Fruit fly (Drosophila melanogaster) whole organism, embryonic: ENCODE data around the gene CG42305.

Experiments
- Adf1 ChIP-seq: fragments of 200-800 bp; sonication (Bioruptor generic); IDR thresholded peaks from 2 replicates; pipeline ENCODE4 v1.3.6; 2022; ENCODE audit warnings: missing biosample characterization, missing genetic modification characterization
- Antp ChIP-seq: fragments of 200-800 bp; sonication (Bioruptor generic); optimal IDR thresholded peaks from 3 replicates; lab custom pipeline; 2016; ENCODE audit warnings: missing biosample characterization, missing genetic modification characterization
- CG10321 ChIP-seq: fragments of 200-800 bp; sonication (Bioruptor generic); IDR thresholded peaks from 2 replicates; pipeline ENCODE4 v1.3.6; 2022; ENCODE audit warnings: missing biosample characterization, missing genetic modification characterization
- CG16779 ChIP-seq: fragments of 200-800 bp; sonication (Bioruptor generic); IDR thresholded peaks from 2 replicates; pipeline ENCODE4 v1.3.6; 2022; ENCODE audit warnings: missing biosample characterization, missing genetic modification characterization
- CG2199 ChIP-seq: fragments of 200-800 bp; sonication (Bioruptor generic); IDR thresholded peaks from 3 replicates; pipeline ENCODE4 v1.3.6; 2022; ENCODE audit warnings: missing biosample characterization, missing genetic modification characterization
- CG34224 ChIP-seq: fragments of 200-800 bp; sonication (Bioruptor generic); IDR thresholded peaks from 3 replicates; pipeline ENCODE4 v1.3.6; 2022; ENCODE audit warnings: missing biosample characterization, missing genetic modification characterization; ENCODE audit not compliant: partially characterized antibody
- CG6254 ChIP-seq: fragments of 200-800 bp; sonication (Bioruptor generic); optimal IDR thresholded peaks from 3 replicates; lab custom pipeline; 2017; ENCODE audit warnings: mild to moderate bottlenecking, missing biosample characterization, missing genetic modification reagents, missing genetic modification characterization
- CG7963 ChIP-seq: fragments of 200-800 bp; sonication (Bioruptor generic); IDR thresholded peaks from 3 replicates; pipeline ENCODE4 v1.3.6; 2022; ENCODE audit warnings: missing biosample characterization, missing genetic modification characterization; ENCODE audit not compliant: partially characterized antibody
- CG8359 ChIP-seq: fragments of 200-800 bp; sonication (Bioruptor generic); optimal IDR thresholded peaks from 2 replicates; lab custom pipeline; 2017; ENCODE audit warnings: missing biosample characterization, mild to moderate bottlenecking, missing genetic modification characterization, borderline replicate concordance
- CrebB ChIP-seq: fragments of 200-800 bp; sonication (Bioruptor generic); optimal IDR thresholded peaks from 3 replicates; lab custom pipeline; 2018; ENCODE audit warnings: missing biosample characterization, mild to moderate bottlenecking, missing genetic modification characterization
- D ChIP-seq, 2 experiments: fragments of 200-800 bp in 1 of 2; fragments of >200 bp in 1 of 2; sonication (Bioruptor generic) in 1 of 2; optimal IDR thresholded peaks; 2 replicates in 1 of 2; 3 replicates in 1 of 2; lab custom pipeline; 2017; ENCODE audit warnings: mild to moderate bottlenecking in 1 of 2, missing biosample characterization in 1 of 2, missing genetic modification characterization in 1 of 2, missing genetic modification reagents in 1 of 2
- Deaf1 ChIP-seq: fragments of 200-800 bp; optimal IDR thresholded peaks from 3 replicates; lab custom pipeline; 2019; ENCODE audit warnings: missing biosample characterization, mild to moderate bottlenecking, missing genetic modification characterization, moderate library complexity
- Hr78 ChIP-seq, 2 experiments: fragments of 200-800 bp in 1 of 2; fragments of >200 bp in 1 of 2; sonication (Bioruptor generic) in 1 of 2; optimal IDR thresholded peaks; 2 replicates each; lab custom pipeline; 2017 to 2019; ENCODE audit warnings: missing biosample characterization in 2 of 2, missing genetic modification characterization in 2 of 2, mild to moderate bottlenecking in 1 of 2, moderate library complexity in 1 of 2
- Jarid2 ChIP-seq: fragments of 200-800 bp; sonication (Bioruptor generic); optimal IDR thresholded peaks from 3 replicates; lab custom pipeline; 2017; ENCODE audit warnings: mild to moderate bottlenecking, missing biosample characterization, missing genetic modification reagents, missing genetic modification characterization
- Kr ChIP-seq: fragments of 200-800 bp; sonication (Bioruptor generic); optimal IDR thresholded peaks from 2 replicates; lab custom pipeline; 2017; ENCODE audit warnings: missing biosample characterization, mild to moderate bottlenecking, missing genetic modification characterization
- Lpt ChIP-seq: fragments of >200 bp; optimal IDR thresholded peaks from 2 replicates; lab custom pipeline; 2018; ENCODE audit warnings: missing biosample characterization, missing genetic modification characterization
- Med ChIP-seq: fragments of 200-800 bp; sonication (Bioruptor generic); peaks from one replicate; lab custom pipeline; 2016; ENCODE audit warnings: missing biosample characterization, missing genetic modification characterization, mild to moderate bottlenecking, inconsistent platforms, moderate library complexity
- Nf-YA ChIP-seq: fragments of 200-800 bp; sonication (Bioruptor generic); IDR thresholded peaks from 2 replicates; pipeline ENCODE4 v1.3.6; 2022; ENCODE audit warnings: missing biosample characterization, missing genetic modification characterization
- Nf-YB ChIP-seq: fragments of 200-800 bp; sonication (Bioruptor generic); optimal IDR thresholded peaks from 3 replicates; lab custom pipeline; 2019; ENCODE audit warnings: missing biosample characterization, mild to moderate bottlenecking, missing genetic modification characterization, moderate library complexity
- Nf-YC ChIP-seq: fragments of 200-800 bp; optimal IDR thresholded peaks from 3 replicates; lab custom pipeline; 2019; ENCODE audit warnings: missing biosample characterization, mild to moderate bottlenecking, missing genetic modification characterization, moderate library complexity
- Rfx ChIP-seq: fragments of 200-800 bp; sonication (Bioruptor generic); IDR thresholded peaks from 2 replicates; pipeline ENCODE4 v1.3.6; 2022; ENCODE audit warnings: missing biosample characterization, missing genetic modification characterization
- abd-A ChIP-seq: fragments of 200-800 bp; sonication (Bioruptor generic); optimal IDR thresholded peaks from 3 replicates; lab custom pipeline; 2019; ENCODE audit warnings: missing biosample characterization, mild to moderate bottlenecking, missing genetic modification characterization, moderate library complexity
- ac ChIP-seq: fragments of 200-800 bp; sonication (Bioruptor generic); optimal IDR thresholded peaks from 3 replicates; lab custom pipeline; 2017; ENCODE audit warnings: missing biosample characterization, mild to moderate bottlenecking, missing genetic modification characterization
- aop ChIP-seq: fragments of 200-800 bp; sonication (Bioruptor generic); IDR thresholded peaks from 2 replicates; pipeline ENCODE4 v1.3.6; 2022; ENCODE audit warnings: missing biosample characterization, missing genetic modification characterization
- cad ChIP-seq: fragments of >200 bp; optimal IDR thresholded peaks from 2 replicates; lab custom pipeline; 2017; ENCODE audit warnings: missing biosample characterization, missing genetic modification characterization
- cg ChIP-seq: fragments of 200-800 bp; sonication (Bioruptor generic); optimal IDR thresholded peaks from 3 replicates; lab custom pipeline; 2019; ENCODE audit warnings: missing biosample characterization, mild to moderate bottlenecking, missing genetic modification characterization, moderate library complexity
- crol ChIP-seq: fragments of 200-800 bp; sonication (Bioruptor generic); IDR thresholded peaks from 2 replicates; pipeline ENCODE4 v1.3.6; 2022; ENCODE audit warnings: missing biosample characterization, missing genetic modification characterization
- da ChIP-seq: fragments of 200-800 bp; sonication (Bioruptor generic); optimal IDR thresholded peaks from 2 replicates; lab custom pipeline; 2016; ENCODE audit warnings: missing biosample characterization, missing genetic modification characterization
- ewg ChIP-seq: fragments of 200-800 bp; sonication (Bioruptor generic); optimal IDR thresholded peaks from 3 replicates; lab custom pipeline; 2017; ENCODE audit warnings: mild to moderate bottlenecking, missing biosample characterization, missing genetic modification reagents, missing genetic modification characterization
- gcm ChIP-seq: fragments of 200-800 bp; sonication (Bioruptor generic); optimal IDR thresholded peaks from 2 replicates; lab custom pipeline; 2019; ENCODE audit warnings: missing biosample characterization, mild to moderate bottlenecking, missing genetic modification characterization, moderate library complexity
- gro ChIP-seq: fragments of 200-800 bp; sonication (Bioruptor generic); optimal IDR thresholded peaks from 2 replicates; lab custom pipeline; 2016; ENCODE audit warnings: missing biosample characterization, missing genetic modification characterization
- gsb-n ChIP-seq: fragments of 200-800 bp; sonication (Bioruptor generic); optimal IDR thresholded peaks from 3 replicates; lab custom pipeline; 2018; ENCODE audit warnings: missing biosample characterization, mild to moderate bottlenecking, missing genetic modification characterization
- ham ChIP-seq: fragments of 200-800 bp; sonication (Bioruptor generic); IDR thresholded peaks from 2 replicates; pipeline ENCODE4 v1.3.6; 2022; ENCODE audit warnings: missing biosample characterization, missing genetic modification characterization
- kni ChIP-seq: fragments of 200-800 bp; sonication (Bioruptor generic); optimal IDR thresholded peaks from 3 replicates; lab custom pipeline; 2017; ENCODE audit warnings: mild to moderate bottlenecking, missing biosample characterization, missing genetic modification reagents, missing genetic modification characterization
- lov ChIP-seq, 2 experiments: fragments of 200-800 bp in 1 of 2; fragments of >200 bp in 1 of 2; sonication (Bioruptor generic) in 1 of 2; IDR thresholded peaks in 1 of 2; optimal IDR thresholded peaks in 1 of 2; 2 replicates in 1 of 2; 3 replicates in 1 of 2; pipeline versions ENCODE4 v1.3.6 to Lab custom; 2017 to 2022; ENCODE audit warnings: missing biosample characterization in 1 of 2, missing genetic modification characterization in 1 of 2
- nerfin-1 ChIP-seq: fragments of 200-800 bp; sonication (Bioruptor generic); optimal IDR thresholded peaks from 3 replicates; lab custom pipeline; 2019; ENCODE audit warnings: missing biosample characterization, mild to moderate bottlenecking, missing genetic modification characterization, moderate library complexity
- pros ChIP-seq: fragments of 200-800 bp; sonication (Bioruptor generic); optimal IDR thresholded peaks from 3 replicates; lab custom pipeline; 2019; ENCODE audit warnings: missing biosample characterization, mild to moderate bottlenecking, missing genetic modification characterization, moderate library complexity
- run ChIP-seq: fragments of 200-800 bp; sonication (Bioruptor generic); optimal IDR thresholded peaks from 3 replicates; lab custom pipeline; 2018; ENCODE audit warnings: missing biosample characterization, mild to moderate bottlenecking, missing genetic modification characterization
- sens ChIP-seq: fragments of 200-800 bp; sonication (Bioruptor generic); peaks from one replicate; lab custom pipeline; 2016; ENCODE audit warnings: missing biosample characterization, missing genetic modification characterization
- stwl ChIP-seq: fragments of 200-800 bp; sonication (Bioruptor generic); optimal IDR thresholded peaks from 3 replicates; lab custom pipeline; 2018; ENCODE audit warnings: missing biosample characterization, mild to moderate bottlenecking, missing genetic modification characterization, moderate library complexity
- tll ChIP-seq, 2 experiments: fragments of 200-800 bp in 1 of 2; fragments of >200 bp in 1 of 2; sonication (Bioruptor generic) in 1 of 2; optimal IDR thresholded peaks; 2 replicates each; lab custom pipeline; 2017 to 2019; ENCODE audit warnings: missing biosample characterization in 2 of 2, missing genetic modification characterization in 2 of 2, mild to moderate bottlenecking in 1 of 2, moderate library complexity in 1 of 2
- tup ChIP-seq: fragments of 200-800 bp; sonication (Bioruptor generic); optimal IDR thresholded peaks from 2 replicates; lab custom pipeline; 2016; ENCODE audit warnings: missing biosample characterization, mild to moderate bottlenecking, missing genetic modification characterization, moderate library complexity
- tx ChIP-seq: fragments of 200-800 bp; sonication (Bioruptor generic); optimal IDR thresholded peaks from 2 replicates; lab custom pipeline; 2016; ENCODE audit warnings: missing biosample characterization, missing genetic modification characterization
- wdn ChIP-seq: fragments of 200-800 bp; sonication (Bioruptor generic); IDR thresholded peaks from 2 replicates; pipeline ENCODE4 v1.3.6; 2022; ENCODE audit warnings: missing biosample characterization, missing genetic modification characterization
- zen ChIP-seq: fragments of 200-800 bp; sonication (Bioruptor generic); optimal IDR thresholded peaks from 3 replicates; lab custom pipeline; 2018; ENCODE audit warnings: missing biosample characterization, mild to moderate bottlenecking, missing genetic modification characterization, moderate library complexity

The CG42305 gene

DNA sequence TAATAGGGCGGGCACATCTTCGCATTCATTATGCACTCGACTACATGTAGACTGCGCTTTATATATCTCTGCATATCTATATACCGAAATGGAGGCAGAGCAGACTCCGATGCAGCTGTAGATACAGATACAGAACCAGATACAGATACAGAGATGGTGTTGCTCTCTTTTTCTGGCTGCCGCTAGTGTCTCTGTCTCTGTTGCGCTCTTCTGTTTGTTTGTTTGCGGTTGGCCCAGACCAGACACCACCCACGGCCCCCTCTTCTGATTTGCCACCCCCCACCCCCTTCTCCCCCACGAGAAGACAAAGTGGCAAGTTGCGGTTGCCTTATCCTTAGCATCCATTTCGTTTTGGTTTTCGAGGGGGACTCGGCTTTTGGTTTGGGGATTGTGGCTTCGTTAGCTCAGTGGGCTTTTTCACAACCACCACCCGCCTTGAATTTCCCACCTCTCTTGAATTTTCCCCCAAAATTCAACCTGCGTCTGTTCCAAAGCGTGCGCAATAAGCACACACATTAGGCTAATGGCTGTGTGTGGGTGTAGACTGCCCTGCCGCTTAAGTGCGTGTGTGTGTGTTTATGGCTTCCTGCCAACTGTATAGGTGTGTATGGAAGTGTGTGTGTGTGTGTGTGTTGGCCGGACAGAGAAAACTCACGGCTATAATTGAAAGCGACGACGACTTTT lies 28.9 kb upstream of the CG42305 start:
- TF ChIP-seq CG10321 (GFP tag; lab: Robert Waterston, UW) = 0 out of 2 replicates have a peak, but pooled peaks have one; percentile 39
- peak; percentile 94 for TF ChIP-seq Nf-YB (GFP tag; lab: Kevin White, UChicago)
- peak; percentile 63 for TF ChIP-seq cg
- no peak for TF ChIP-seq CG34224
- TF ChIP-seq gcm = no peak
- peak; percentile 82 for TF ChIP-seq crol (GFP tag; lab: Robert Waterston, UW)
- peak; percentile 5 for TF ChIP-seq run (tag; lab: Kevin White, UChicago)
- no peak for TF ChIP-seq Rfx
- TF ChIP-seq Deaf1 = peak; percentile 50
- TF ChIP-seq Jarid2 = peak; percentile 24
- no peak for TF ChIP-seq CG7963 (GFP tag; lab: Robert Waterston, UW)
- TF ChIP-seq Nf-YC (tag; lab: Kevin White, UChicago) = peak; percentile 92
- peak; percentile 74 for TF ChIP-seq abd-A (tag; lab: Kevin White, UChicago)
- peak; percentile 30 for TF ChIP-seq sens (GFP tag; lab: Kevin White, UChicago)
- peak; percentile 19; the same call in 1 of the 2 replicates for TF ChIP-seq Adf1 (GFP tag; lab: Robert Waterston, UW)
- peak; percentile 28 for TF ChIP-seq ewg (GFP tag; lab: Kevin White, UChicago)
- 0 out of 2 replicates have a peak, but pooled peaks have one; percentile 17 for TF ChIP-seq Nf-YA (GFP tag; lab: Robert Waterston, UW)
- TF ChIP-seq zen (tag; lab: Kevin White, UChicago) = peak; percentile 1
- peak; percentile 61 for TF ChIP-seq Med (GFP tag; lab: Kevin White, UChicago)
- peak; percentile 9 for TF ChIP-seq cad (GFP tag; lab: Kevin White, UChicago)
- no peak for TF ChIP-seq gro (GFP tag; lab: Kevin White, UChicago)
- TF ChIP-seq, all 482 proteins: peak for 16

DNA sequence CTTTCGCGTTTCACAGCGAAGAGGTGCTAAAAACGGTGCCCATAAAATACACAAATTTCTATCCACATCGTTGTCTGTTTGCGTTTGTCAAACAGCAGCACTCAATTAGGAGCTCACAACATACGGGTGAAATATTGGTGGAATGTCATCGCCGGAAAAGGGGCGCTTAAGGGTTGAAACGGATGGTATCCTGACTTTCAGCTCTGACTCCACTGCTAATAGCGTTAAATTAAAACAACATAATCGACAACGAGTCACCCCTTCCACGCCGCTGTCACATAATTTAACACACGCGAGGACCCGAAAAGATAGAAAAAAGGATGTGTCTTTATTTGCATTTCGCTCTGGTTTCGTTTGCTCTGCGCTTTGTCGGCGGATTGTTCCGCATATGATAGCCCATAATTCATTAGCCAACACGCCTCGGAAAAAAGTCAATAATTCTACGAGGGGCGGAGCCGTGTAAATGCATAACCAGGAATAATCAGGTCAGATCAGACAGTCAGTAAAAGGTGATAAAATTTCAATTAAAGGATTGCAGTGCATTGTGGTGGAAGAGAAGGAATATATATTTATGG lies 27.3 kb upstream of the CG42305 start:
- TF ChIP-seq pros (GFP tag; lab: Kevin White, UChicago) = peak; percentile 53
- TF ChIP-seq tll (GFP tag; optimal IDR thresholded peaks at IDR 0.05; lab: Kevin White, UChicago) = peak in 1 of 2 experiments; percentile 80
- TF ChIP-seq nerfin-1 (tag; lab: Kevin White, UChicago) = peak; percentile 71
- no peak for TF ChIP-seq ham (GFP tag; lab: Robert Waterston, UW)
- TF ChIP-seq CrebB (tag; lab: Kevin White, UChicago) = no peak
- no peak for TF ChIP-seq kni (GFP tag; lab: Kevin White, UChicago)
- TF ChIP-seq CG6254 (GFP tag; lab: Kevin White, UChicago) = no peak
- TF ChIP-seq sens (GFP tag; lab: Kevin White, UChicago) = peak; percentile 65
- no peak for TF ChIP-seq aop (GFP tag; lab: Robert Waterston, UW)
- TF ChIP-seq Kr = peak; percentile 91
- no peak for TF ChIP-seq da
- TF ChIP-seq tup (GFP tag; lab: Kevin White, UChicago) = no peak
- no peak for TF ChIP-seq D (optimal IDR thresholded peaks at IDR 0.05; lab: Kevin White, UChicago)
- peak; percentile 12 for TF ChIP-seq D (GFP tag; optimal IDR thresholded peaks at IDR 0.05; lab: Kevin White, UChicago)
- no peak for TF ChIP-seq lov (optimal IDR thresholded peaks at IDR 0.05; lab: Kevin White, UChicago)
- TF ChIP-seq lov (GFP tag; IDR thresholded peaks at IDR 0.05; lab: Robert Waterston, UW) = 0 out of 3 replicates have a peak, but pooled peaks have one; percentile 46
- peak; percentile 40 for TF ChIP-seq ac (GFP tag; lab: Kevin White, UChicago)
- TF ChIP-seq Lpt (GFP tag; lab: Kevin White, UChicago) = no peak
- no peak for TF ChIP-seq Hr78 (GFP tag; optimal IDR thresholded peaks at IDR 0.05; lab: Kevin White, UChicago)
- peak; percentile 56 for TF ChIP-seq gsb-n (tag; lab: Kevin White, UChicago)
- no peak for TF ChIP-seq CG8359
- no peak for TF ChIP-seq wdn
- no peak for TF ChIP-seq tx
- peak; percentile 22 for TF ChIP-seq Nf-YB (GFP tag; lab: Kevin White, UChicago)
- TF ChIP-seq CG2199 = 0 out of 3 replicates have a peak, but pooled peaks have one; percentile 30
- TF ChIP-seq gcm = peak; percentile 27
- no peak for TF ChIP-seq stwl (tag; lab: Kevin White, UChicago)
- no peak for TF ChIP-seq Antp
- TF ChIP-seq CG16779 = no peak
- TF ChIP-seq, all 482 proteins: peak for 12
